Worm (Caenorhabditis elegans): ENCODE data around the gene C37E2.3.

The C37E2.3 gene

ce11 chrX:14140040-14140439 is 40.2 kb upstream of the C37E2.3 start, which contains the start of gene nkat-1:
nkat-1 (minus strand) TSS chrX:14140140.
- TF ChIP-seq egl-18 (GFP tag; IDR thresholded peaks at IDR 0.05) (no peak), lir-1 (GFP tag; conservative IDR thresholded peaks at IDR 0.05) (no peak), Y56A3A.18 (GFP tag; IDR thresholded peaks at IDR 0.05) (no peak), B0019.2 (GFP tag; conservative IDR thresholded peaks at IDR 0.05) (no peak), T26A5.8 (tag; optimal IDR thresholded peaks at IDR 0.05) (no peak), snpc-1.3 (tag; optimal IDR thresholded peaks at IDR 0.05; ENCODE audit: insufficient read depth) (no peak), let-607 (tag; optimal IDR thresholded peaks at IDR 0.05) (no peak), ceh-40 (GFP tag; IDR thresholded peaks at IDR 0.05) (no peak), snpc-4 (GFP tag; optimal IDR thresholded peaks at IDR 0.05) (no peak), snpc-4 (tag; optimal IDR thresholded peaks at IDR 0.05) (no peak)

DNA sequence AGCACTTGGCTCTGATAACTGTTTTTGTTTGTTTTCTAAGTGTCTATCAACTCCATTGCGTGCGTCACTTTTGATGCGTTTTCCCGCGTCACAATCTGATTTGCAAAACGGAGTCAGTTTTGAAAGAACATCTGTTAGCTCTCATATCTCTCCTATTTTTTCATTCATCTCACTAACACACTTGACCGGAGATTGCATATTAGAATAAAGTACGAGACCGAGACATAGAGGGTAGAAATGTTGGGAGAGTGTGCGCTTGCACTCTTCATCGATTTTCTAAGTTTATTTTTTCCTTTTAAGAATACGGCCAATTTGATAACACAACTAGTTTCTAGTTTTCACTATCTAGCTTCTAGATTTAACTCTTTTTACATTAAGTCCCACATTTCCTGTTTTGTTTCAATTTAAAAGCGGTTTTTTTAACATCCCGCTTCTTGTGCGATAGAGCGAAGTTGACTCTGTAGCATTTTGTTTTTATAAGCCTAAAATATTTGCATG is 38.9 kb upstream of the C37E2.3 start:
- TF ChIP-seq hlh-26 (GFP tag; conservative IDR thresholded peaks at IDR 0.05), result no peak

ce11 chrX:14141896-14142392 is 38.3 kb upstream of the C37E2.3 start, which contains the start of gene ceh-89:
ceh-89 (plus strand) TSS chrX:14141946.
- TF ChIP-seq ztf-26 (tag; optimal IDR thresholded peaks at IDR 0.05) (no peak), sea-2 (GFP tag; IDR thresholded peaks at IDR 0.05) (no peak)

- TF ChIP-seq repo-1 (tag; optimal IDR thresholded peaks at IDR 0.05) (no peak), cebp-1 (GFP tag; IDR thresholded peaks at IDR 0.05) (peak; percentile 80), cebp-1 (tag; optimal IDR thresholded peaks at IDR 0.05) (peak; percentile 90), ztf-28 (GFP tag; IDR thresholded peaks at IDR 0.05) (no peak), snpc-1.1 (tag; optimal IDR thresholded peaks at IDR 0.05; ENCODE audit: insufficient read depth) (no peak), K11D2.4 (GFP tag; IDR thresholded peaks at IDR 0.05) (no peak), C17E4.6 (GFP tag; IDR thresholded peaks at IDR 0.05) (no peak), hlh-12 (tag; optimal IDR thresholded peaks at IDR 0.05) (no peak), zim-3 (tag; optimal IDR thresholded peaks at IDR 0.05) (no peak), bed-2 (GFP tag; IDR thresholded peaks at IDR 0.05) (no peak), ceh-27 (GFP tag; optimal IDR thresholded peaks at IDR 0.05) (no peak), ceh-58 (GFP tag; IDR thresholded peaks at IDR 0.05) (no peak), aptf-3 (GFP tag; IDR thresholded peaks at IDR 0.05) (no peak), snpc-4 (GFP tag; optimal IDR thresholded peaks at IDR 0.05) (no peak), snpc-4 (tag; optimal IDR thresholded peaks at IDR 0.05) (peak in 2 of 4 experiments; percentile 1 to 14)
These were observed 34.6 kb upstream of the C37E2.3 start for ce11 chrX:14145634-14146033.

DNA sequence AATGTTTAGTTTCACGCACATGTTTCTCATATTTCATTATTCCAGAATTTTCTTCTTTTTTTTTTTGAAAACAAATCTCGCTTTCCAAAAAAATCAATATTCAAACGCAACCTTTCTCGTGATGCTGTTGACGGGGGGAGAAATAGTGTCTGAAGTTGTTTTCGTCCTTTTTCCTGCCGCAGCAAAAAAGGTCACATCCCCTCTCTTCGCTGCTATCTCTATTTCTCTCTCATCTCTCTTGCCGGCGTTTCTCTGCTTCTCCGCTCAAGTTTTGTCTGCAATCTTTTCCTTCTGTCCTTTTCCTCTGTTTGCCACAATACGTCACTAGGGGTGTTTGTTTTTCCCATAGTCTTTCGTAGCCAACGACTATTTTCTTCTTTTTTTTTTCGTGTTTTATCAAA is 33.5 kb upstream of the C37E2.3 start:
- no peak for TF ChIP-seq rec-8 (tag; optimal IDR thresholded peaks at IDR 0.05)
- TF ChIP-seq ama-1 (optimal IDR thresholded peaks at IDR 0.05), result no peak
- TF ChIP-seq ama-1 (GFP tag; optimal IDR thresholded peaks at IDR 0.05), result no peak
- TF ChIP-seq ztf-18 (tag; optimal IDR thresholded peaks at IDR 0.05), result peak; percentile 21
- TF ChIP-seq ceh-79 (tag; optimal IDR thresholded peaks at IDR 0.05), result no peak
- TF ChIP-seq attf-3 (GFP tag; conservative IDR thresholded peaks at IDR 0.05), result no peak
- TF ChIP-seq D2030.7 (GFP tag; IDR thresholded peaks at IDR 0.05), result no peak
- no peak for TF ChIP-seq unc-62 (GFP tag; optimal IDR thresholded peaks at IDR 0.05)
- TF ChIP-seq hsf-1 (GFP tag; IDR thresholded peaks at IDR 0.05), result no peak
- peak; percentile 70 for TF ChIP-seq ztf-26 (tag; optimal IDR thresholded peaks at IDR 0.05)
- TF ChIP-seq tbx-9 (tag; optimal IDR thresholded peaks at IDR 0.05; ENCODE audit: borderline replicate concordance), result no peak
- TF ChIP-seq Y67H2A.10 (GFP tag; conservative IDR thresholded peaks at IDR 0.05), result no peak
- TF ChIP-seq tlf-1 (GFP tag; optimal IDR thresholded peaks at IDR 0.05), result no peak
- TF ChIP-seq ceh-27 (GFP tag; optimal IDR thresholded peaks at IDR 0.05), result peak; percentile 68
- no peak for TF ChIP-seq ztf-28 (GFP tag; IDR thresholded peaks at IDR 0.05)
- TF ChIP-seq F33H1.4 (GFP tag; IDR thresholded peaks at IDR 0.05), result no peak
- TF ChIP-seq athp-1 (tag; optimal IDR thresholded peaks at IDR 0.05), result no peak
- peak; percentile 17 for TF ChIP-seq pha-4 (tag; optimal IDR thresholded peaks at IDR 0.05)
- TF ChIP-seq hrde-1 (tag; optimal IDR thresholded peaks at IDR 0.05; ENCODE audit: borderline replicate concordance), result no peak
- TF ChIP-seq F52B5.7 (tag; optimal IDR thresholded peaks at IDR 0.05), result no peak

Data from whole organism, young adult.